Worm (Caenorhabditis elegans) whole organism, L4 larva: Measurements from ENCODE around the gene F59A6.13.

Experiments
- F44E2.7 ChIP-seq: fragments of 200-800 bp; sonication (Bioruptor generic); IDR thresholded peaks from 2 replicates; pipeline ENCODE4 v2.1.2; 2022; ENCODE audit warnings: missing genetic modification characterization, missing compliant biosample characterization
- T20F7.1 ChIP-seq: fragments of 200-800 bp; sonication (Bioruptor generic); optimal IDR thresholded peaks from 2 replicates; lab custom pipeline; 2018; ENCODE audit warnings: mild to moderate bottlenecking, missing genetic modification characterization, missing compliant biosample characterization
- Y105C5A.15 ChIP-seq: fragments of 200-800 bp; sonication (Bioruptor generic); IDR thresholded peaks from 2 replicates; pipeline ENCODE4 v1.3.6; 2022; ENCODE audit warnings: missing genetic modification characterization, missing compliant biosample characterization
- aha-1 ChIP-seq: fragments of 150-350 bp; peaks from one replicate; lab custom pipeline; 2014; ENCODE audit warnings: missing biosample characterization, missing genetic modification characterization
- arid-1 ChIP-seq: fragments of 200-800 bp; sonication (Bioruptor generic); conservative IDR thresholded peaks from 2 replicates; pipeline ENCODE4 v1.3.6; 2022; ENCODE audit warnings: missing genetic modification reagents, missing genetic modification characterization, missing compliant biosample characterization
- ceh-32 ChIP-seq: sonication (generic microtip); optimal IDR thresholded peaks from 2 replicates; lab custom pipeline; 2016; ENCODE audit warnings: mild to moderate bottlenecking, missing genetic modification characterization, missing compliant biosample characterization; ENCODE audit not compliant: poor library complexity
- ceh-62 ChIP-seq: sonication (generic microtip); optimal IDR thresholded peaks from 2 replicates; lab custom pipeline; 2017; ENCODE audit warnings: missing biosample characterization, missing genetic modification characterization
- lin-1 ChIP-seq: fragments of 200-800 bp; sonication (Bioruptor generic); IDR thresholded peaks from 2 replicates; pipeline ENCODE4 v1.3.6; 2022; ENCODE audit warnings: missing genetic modification reagents, missing genetic modification characterization, missing compliant biosample characterization
- lir-3 ChIP-seq: sonication (generic microtip); optimal IDR thresholded peaks from 2 replicates; lab custom pipeline; 2016; ENCODE audit warnings: mild to moderate bottlenecking, missing genetic modification characterization, missing compliant biosample characterization
- mdl-1 ChIP-seq, 2 experiments: fragments of 150-350 bp in 1 of 2; sonication (generic microtip) in 1 of 2; optimal IDR thresholded peaks; 2 replicates each; lab custom pipeline; 2014 to 2017; ENCODE audit warnings: missing biosample characterization in 2 of 2, missing genetic modification characterization in 2 of 2
- mxl-3 ChIP-seq: fragments of 200-800 bp; sonication (Bioruptor generic); optimal IDR thresholded peaks from 2 replicates; lab custom pipeline; 2018; ENCODE audit warnings: mild to moderate bottlenecking, missing genetic modification characterization, missing compliant biosample characterization
- nhr-28 ChIP-seq: fragments of 150-350 bp; optimal IDR thresholded peaks from 2 replicates; lab custom pipeline; 2014; ENCODE audit warnings: missing biosample characterization, missing genetic modification characterization
- nhr-41 ChIP-seq: fragments of 200-800 bp; sonication (Bioruptor generic); IDR thresholded peaks from 2 replicates; pipeline ENCODE4 v1.3.6; 2022; ENCODE audit warnings: missing genetic modification reagents, missing genetic modification characterization, missing compliant biosample characterization
- nhr-76 ChIP-seq: fragments of 150-350 bp; optimal IDR thresholded peaks from 2 replicates; lab custom pipeline; 2014; ENCODE audit warnings: missing biosample characterization, missing genetic modification characterization
- pqm-1 ChIP-seq: sonication (generic microtip); optimal IDR thresholded peaks from 2 replicates; lab custom pipeline; 2017; ENCODE audit warnings: missing biosample characterization, missing genetic modification characterization
- spr-3 ChIP-seq: fragments of 200-800 bp; sonication (Bioruptor generic); optimal IDR thresholded peaks from 2 replicates; lab custom pipeline; 2018; ENCODE audit warnings: mild to moderate bottlenecking, missing genetic modification characterization, missing compliant biosample characterization

F59A6.13 gene

ce11 chrII:5067927-5068326 is 45.3 kb downstream of the F59A6.13 start, which contains the start of gene C27A2.8:
TSS of gene C27A2.8 (minus strand) at chrII:5068043.
- TF ChIP-seq arid-1 = no peak
- no peak for TF ChIP-seq nhr-76 (tag; lab: Kevin White, UChicago)
- TF ChIP-seq T20F7.1 (GFP tag; lab: Kevin White, UChicago) = no peak
- no peak for TF ChIP-seq spr-3 (GFP tag; lab: Kevin White, UChicago)
- TF ChIP-seq lin-1 = no peak
- TF ChIP-seq ceh-32 = no peak
- TF ChIP-seq nhr-28 (tag; lab: Kevin White, UChicago) = no peak
- TF ChIP-seq mdl-1 (tag; optimal IDR thresholded peaks at IDR 0.05; lab: Kevin White, UChicago) = no peak
- TF ChIP-seq mxl-3 (GFP tag; lab: Kevin White, UChicago) = no peak
- TF ChIP-seq F44E2.7 (GFP tag; lab: Robert Waterston, UW) = no peak
- TF ChIP-seq pqm-1 (tag; lab: Kevin White, UChicago) = no peak
- no peak for TF ChIP-seq ceh-62 (tag; lab: Kevin White, UChicago)
- TF ChIP-seq Y105C5A.15 (GFP tag; lab: Robert Waterston, UW) = no peak
- TF ChIP-seq nhr-41 = no peak

ce11 chrII:5069525-5069924 is 46.9 kb downstream of the F59A6.13 start, which contains the start of gene idpb-2:
TSS of gene idpb-2 (minus strand) at chrII:5069625.
- TF ChIP-seq aha-1 (tag; lab: Kevin White, UChicago) = peak; percentile 14
- no peak for TF ChIP-seq lir-3 (tag; lab: Kevin White, UChicago)
- TF ChIP-seq, all 104 proteins: peak for 1

- TF ChIP-seq ceh-62 (tag; lab: Kevin White, UChicago) = no peak
Measured at ce11 chrII:5071265-5071664, 48.7 kb downstream of the F59A6.13 start, which contains the start of gene C27A2.7. TSS of gene C27A2.7 (minus strand) at chrII:5071365.
